Worm (Caenorhabditis elegans) whole organism, L2 larva: ENCODE results near the gene mboa-1.

ENCODE experiments used
- F13H6.1 ChIP-seq: sonication (generic microtip); optimal IDR thresholded peaks from 2 replicates; lab custom pipeline; 2016; ENCODE audit warnings: missing genetic modification characterization, missing compliant biosample characterization
- ZK546.5 ChIP-seq: sonication (generic microtip); optimal IDR thresholded peaks from 2 replicates; lab custom pipeline; 2017; ENCODE audit warnings: missing biosample characterization, missing genetic modification characterization
- aly-2 ChIP-seq: fragments of 150-350 bp; optimal IDR thresholded peaks from 2 replicates; lab custom pipeline; 2014; ENCODE audit warnings: missing biosample characterization, missing genetic modification characterization
- dmd-4 ChIP-seq: sonication (generic microtip); optimal IDR thresholded peaks from 2 replicates; lab custom pipeline; 2017; ENCODE audit warnings: missing biosample characterization, missing genetic modification characterization
- elt-3 ChIP-seq: sonication (generic microtip); optimal IDR thresholded peaks from 2 replicates; lab custom pipeline; 2017; ENCODE audit warnings: missing biosample characterization, missing genetic modification characterization
- nhr-23 ChIP-seq: fragments of 150-350 bp; optimal IDR thresholded peaks from 2 replicates; lab custom pipeline; 2014; ENCODE audit warnings: missing biosample characterization, missing genetic modification reagents, missing genetic modification characterization
- nhr-25 ChIP-seq: fragments of 150-350 bp; sonication (generic microtip); optimal IDR thresholded peaks from 3 replicates; lab custom pipeline; 2014; ENCODE audit warnings: missing biosample characterization, missing genetic modification characterization
- nhr-6 ChIP-seq: fragments of 150-350 bp; optimal IDR thresholded peaks from 2 replicates; lab custom pipeline; 2014; ENCODE audit warnings: missing biosample characterization, missing genetic modification characterization
- skn-1 ChIP-seq: sonication (generic microtip); optimal IDR thresholded peaks from 2 replicates; lab custom pipeline; 2017; ENCODE audit warnings: missing biosample characterization, missing genetic modification characterization
- sma-9 ChIP-seq, 2 experiments: fragments of 150-350 bp in 1 of 2; sonication (generic microtip) in 1 of 2; optimal IDR thresholded peaks; 2 replicates each; lab custom pipeline; 2014 to 2016; ENCODE audit warnings: missing genetic modification characterization in 2 of 2, mild to moderate bottlenecking in 1 of 2, missing biosample characterization in 1 of 2, missing compliant biosample characterization in 1 of 2, missing genetic modification reagents in 1 of 2, moderate library complexity in 1 of 2
- unc-39 ChIP-seq: fragments of 150-350 bp; optimal IDR thresholded peaks from 2 replicates; lab custom pipeline; 2014; ENCODE audit warnings: missing biosample characterization, missing genetic modification characterization
- unc-62 ChIP-seq: fragments of 150-350 bp; optimal IDR thresholded peaks from 2 replicates; lab custom pipeline; 2014; ENCODE audit warnings: missing biosample characterization, missing genetic modification reagents, missing genetic modification characterization
- zag-1 ChIP-seq: fragments of 150-350 bp; optimal IDR thresholded peaks from 2 replicates; lab custom pipeline; 2014; ENCODE audit warnings: missing biosample characterization, missing genetic modification characterization

Gene mboa-1

DNA sequence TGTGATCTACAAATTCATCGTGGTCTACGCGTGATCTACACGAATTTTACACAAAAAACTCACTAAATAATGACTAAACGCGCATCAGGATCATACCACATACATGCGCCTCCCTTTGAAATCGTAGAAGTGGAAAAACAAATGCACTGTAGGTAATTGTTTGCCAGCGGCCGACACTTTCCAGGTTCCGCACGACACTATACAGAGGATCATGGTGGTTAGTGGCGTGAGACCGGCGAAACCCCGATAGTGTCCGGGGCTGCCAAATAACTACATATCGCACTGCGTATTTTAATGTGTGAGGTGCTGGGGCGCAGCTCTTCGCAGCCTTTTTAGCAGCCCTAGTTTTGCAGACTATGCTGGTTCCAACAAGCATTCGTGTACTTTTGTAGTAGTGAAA, 48.1 kb downstream of the mboa-1 start:
- TF ChIP-seq dmd-4 (tag; lab: Kevin White, UChicago) (no peak), skn-1 (tag; lab: Kevin White, UChicago) (no peak), nhr-25 (tag; lab: Kevin White, UChicago) (no peak), zag-1 (no peak), nhr-23 (no peak), elt-3 (no peak), aly-2 (tag; lab: Kevin White, UChicago) (no peak), unc-39 (tag; lab: Kevin White, UChicago) (no peak), ZK546.5 (tag; lab: Kevin White, UChicago) (no peak), sma-9 (GFP tag; optimal IDR thresholded peaks at IDR 0.05; lab: Kevin White, UChicago) (no peak), sma-9 (tag; optimal IDR thresholded peaks at IDR 0.05; lab: Kevin White, UChicago) (no peak)
- TF ChIP-seq, all 48 proteins: peak for 0

ce11 chrX:16082024-16082423, 51.4 kb downstream of the mboa-1 start, which contains the start of gene idpp-14:
Gene idpp-14, plus strand, starts transcription at chrX:16082347.
- no peak for TF ChIP-seq unc-62
- TF ChIP-seq nhr-6 (tag; lab: Kevin White, UChicago) = no peak
- TF ChIP-seq F13H6.1 (tag; lab: Kevin White, UChicago) = peak; percentile 67
